Worm (Caenorhabditis elegans): ENCODE results near the gene C48B4.9.

Gene C48B4.9

DNA sequence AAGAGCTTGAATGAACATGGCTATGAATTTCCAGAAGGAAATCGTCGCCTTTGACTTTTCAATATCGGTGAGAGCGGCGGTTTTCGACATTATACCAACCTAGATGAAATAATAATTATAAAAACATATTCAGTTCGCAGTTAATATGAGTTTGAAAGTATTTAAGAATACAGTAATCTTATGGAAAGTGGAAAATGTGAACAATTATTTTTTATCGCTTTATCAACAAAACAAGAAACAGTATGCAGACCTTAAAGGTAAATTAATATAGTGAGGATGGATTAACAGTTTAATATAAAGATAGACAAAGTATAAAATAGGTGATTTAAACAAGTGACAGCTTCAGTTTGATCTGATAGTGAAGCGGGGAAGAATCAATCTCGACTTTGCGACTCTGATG is 4.7 kb downstream of the C48B4.9 start, which contains the start of gene C48B4.6:
TSS of gene C48B4.6 (minus strand) at position 101 of the 400 bp plus-strand sequence.
- TF ChIP-seq nhr-237 (tag; optimal IDR thresholded peaks at IDR 0.05) = no peak
- no peak for TF ChIP-seq unc-62 (GFP tag; optimal IDR thresholded peaks at IDR 0.05)
- TF ChIP-seq nhr-25 (tag; optimal IDR thresholded peaks at IDR 0.05) = no peak
- TF ChIP-seq ZK546.5 (tag; optimal IDR thresholded peaks at IDR 0.05) = no peak
- TF ChIP-seq ceh-16 (tag; optimal IDR thresholded peaks at IDR 0.05) = no peak
- TF ChIP-seq unc-55 (GFP tag; optimal IDR thresholded peaks at IDR 0.05) = no peak
- TF ChIP-seq peb-1 (tag; optimal IDR thresholded peaks at IDR 0.05) = no peak
- no peak for TF ChIP-seq blmp-1 (tag; optimal IDR thresholded peaks at IDR 0.05; ENCODE audit: insufficient read depth)
- TF ChIP-seq sem-4 (tag; optimal IDR thresholded peaks at IDR 0.05) = no peak

DNA sequence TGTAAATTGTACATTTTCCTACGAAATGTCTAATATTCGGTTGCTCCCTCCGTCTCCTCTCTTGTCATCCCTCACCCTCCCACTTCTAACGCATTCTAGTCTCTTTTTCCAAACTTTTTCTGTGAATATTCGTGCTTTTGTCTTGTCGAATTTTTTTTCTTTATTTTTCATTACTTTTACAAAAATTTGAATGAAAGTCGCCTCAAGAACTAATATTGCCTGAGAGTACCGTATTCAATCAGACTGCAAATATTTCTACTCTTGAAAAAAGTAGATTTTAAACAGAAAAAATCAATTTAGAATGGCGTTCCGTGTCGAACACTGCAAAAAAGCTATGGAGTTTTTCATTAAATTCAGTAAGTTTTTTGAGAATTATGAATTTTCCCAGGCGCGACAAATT is 6.8 kb downstream of the C48B4.9 start, which contains the start of gene ZK1098.11:
TSS of gene ZK1098.11 (plus strand) at position 301 of the 400 bp plus-strand sequence.
- TF ChIP-seq dmd-4 (tag; optimal IDR thresholded peaks at IDR 0.05) (no peak), nhr-129 (tag; optimal IDR thresholded peaks at IDR 0.05) (no peak), nhr-11 (tag; optimal IDR thresholded peaks at IDR 0.05) (no peak), mab-5 (tag; optimal IDR thresholded peaks at IDR 0.05) (no peak), aly-2 (tag; optimal IDR thresholded peaks at IDR 0.05) (no peak), nhr-237 (tag; optimal IDR thresholded peaks at IDR 0.05) (no peak), unc-39 (tag; optimal IDR thresholded peaks at IDR 0.05) (no peak), lin-39 (tag; optimal IDR thresholded peaks at IDR 0.05) (no peak), sma-3 (GFP tag; optimal IDR thresholded peaks at IDR 0.05) (no peak)

DNA sequence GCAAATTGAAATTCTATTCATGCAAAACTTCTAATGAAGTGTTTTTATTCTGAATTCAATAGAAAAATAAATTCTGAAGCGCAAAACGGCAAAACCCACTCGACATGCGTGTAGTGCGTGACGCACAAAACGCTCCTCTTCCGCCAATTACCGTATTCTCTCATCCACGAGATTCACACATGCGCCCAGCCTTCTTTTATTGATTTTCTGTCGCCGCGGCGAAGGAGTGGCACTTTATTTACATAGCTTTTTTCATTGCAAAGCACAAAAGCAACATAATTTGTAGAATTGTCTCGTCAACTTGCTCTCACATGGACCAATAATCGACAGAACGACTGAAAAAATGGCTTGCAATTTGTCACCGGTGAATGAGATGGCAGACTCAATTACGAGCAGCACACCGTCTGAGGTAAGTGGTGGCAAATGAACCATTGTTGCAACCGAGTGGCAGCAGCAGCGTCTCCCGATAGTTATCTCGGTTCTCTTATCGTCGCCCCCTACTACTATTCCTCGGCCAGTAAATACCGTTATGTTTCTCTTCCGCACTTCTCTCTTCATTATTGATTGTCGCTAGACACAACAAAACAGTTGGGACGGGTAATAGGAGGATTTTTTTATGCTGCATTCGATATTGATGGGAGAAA is 17.0 kb downstream of the C48B4.9 start, which contains the start of gene unc-16:
TSS of gene unc-16 (plus strand) at position 243 of the 644 bp plus-strand sequence.
- no peak for TF ChIP-seq nhr-12 (tag; optimal IDR thresholded peaks at IDR 0.05)
- peak; percentile 62 for TF ChIP-seq ztf-4 (tag; optimal IDR thresholded peaks at IDR 0.05)
- no peak for TF ChIP-seq nhr-10 (tag; optimal IDR thresholded peaks at IDR 0.05)
- no peak for TF ChIP-seq skn-1 (tag; optimal IDR thresholded peaks at IDR 0.05)
- no peak for TF ChIP-seq aly-2 (tag; optimal IDR thresholded peaks at IDR 0.05)
- no peak for TF ChIP-seq R02D3.7 (tag; optimal IDR thresholded peaks at IDR 0.05)
- TF ChIP-seq gmeb-1 (tag; optimal IDR thresholded peaks at IDR 0.05) = peak; percentile 75
- peak; percentile 98 for TF ChIP-seq C34F6.9 (tag; optimal IDR thresholded peaks at IDR 0.05)
- TF ChIP-seq sma-3 (GFP tag; optimal IDR thresholded peaks at IDR 0.05) = peak; percentile 80
- TF ChIP-seq egl-27 (tag; optimal IDR thresholded peaks at IDR 0.05) = peak; percentile 73
- no peak for TF ChIP-seq ztf-1 (GFP tag; conservative IDR thresholded peaks at IDR 0.05)
- TF ChIP-seq ceh-16 (tag; optimal IDR thresholded peaks at IDR 0.05) = no peak
- peak; percentile 84 for TF ChIP-seq nhr-25 (tag; optimal IDR thresholded peaks at IDR 0.05)
- TF ChIP-seq lin-39 (tag; optimal IDR thresholded peaks at IDR 0.05) = no peak
- TF ChIP-seq nhr-11 (tag; optimal IDR thresholded peaks at IDR 0.05) = no peak
- no peak for TF ChIP-seq dmd-4 (tag; optimal IDR thresholded peaks at IDR 0.05)
- TF ChIP-seq nhr-129 (tag; optimal IDR thresholded peaks at IDR 0.05) = peak; percentile 85
- TF ChIP-seq lin-13 (GFP tag; optimal IDR thresholded peaks at IDR 0.05) = peak; percentile 69
- no peak for TF ChIP-seq unc-62 (GFP tag; optimal IDR thresholded peaks at IDR 0.05)
- TF ChIP-seq ceh-82 (tag; optimal IDR thresholded peaks at IDR 0.05) = peak; percentile 81
- no peak for TF ChIP-seq mbf-1 (tag; optimal IDR thresholded peaks at IDR 0.05)
- peak; percentile 80 for TF ChIP-seq mab-5 (tag; optimal IDR thresholded peaks at IDR 0.05)
- TF ChIP-seq zag-1 (tag; optimal IDR thresholded peaks at IDR 0.05) = peak; percentile 66
- peak; percentile 21 for TF ChIP-seq fos-1 (tag; optimal IDR thresholded peaks at IDR 0.05)
- TF ChIP-seq snpc-4 (tag; optimal IDR thresholded peaks at IDR 0.05) = peak; percentile 83
- no peak for TF ChIP-seq blmp-1 (tag; optimal IDR thresholded peaks at IDR 0.05; ENCODE audit: insufficient read depth)
- no peak for TF ChIP-seq nhr-23 (tag; optimal IDR thresholded peaks at IDR 0.05)
- TF ChIP-seq lin-11 (tag; optimal IDR thresholded peaks at IDR 0.05) = peak; percentile 90
- TF ChIP-seq Y55F3AM.14 (GFP tag; optimal IDR thresholded peaks at IDR 0.05) = peak; percentile 2
- no peak for TF ChIP-seq ztf-11 (tag; optimal IDR thresholded peaks at IDR 0.05)
- no peak for TF ChIP-seq peb-1 (tag; optimal IDR thresholded peaks at IDR 0.05)
- peak; percentile 9 for TF ChIP-seq ZK546.5 (tag; optimal IDR thresholded peaks at IDR 0.05)
- no peak for TF ChIP-seq nhr-77 (tag; optimal IDR thresholded peaks at IDR 0.05)
- peak; percentile 89 for TF ChIP-seq crh-2 (tag; optimal IDR thresholded peaks at IDR 0.05)
- TF ChIP-seq ama-1 (optimal IDR thresholded peaks at IDR 0.05) = peak; percentile 84
- no peak for TF ChIP-seq nhr-237 (tag; optimal IDR thresholded peaks at IDR 0.05)
- no peak for TF ChIP-seq elt-3 (tag; optimal IDR thresholded peaks at IDR 0.05)
- peak; percentile 54 for TF ChIP-seq nhr-6 (tag; optimal IDR thresholded peaks at IDR 0.05)
- peak; percentile 82 for TF ChIP-seq sem-4 (tag; optimal IDR thresholded peaks at IDR 0.05)
- TF ChIP-seq alr-1 (tag; optimal IDR thresholded peaks at IDR 0.05) = no peak
- peak; percentile 96 for TF ChIP-seq unc-55 (GFP tag; optimal IDR thresholded peaks at IDR 0.05)
- peak; percentile 78 for TF ChIP-seq sma-9 (GFP tag; optimal IDR thresholded peaks at IDR 0.05)
- no peak for TF ChIP-seq sma-9 (tag; optimal IDR thresholded peaks at IDR 0.05)
- peak; percentile 99 to 100 for TF ChIP-seq lsy-2 (tag; optimal IDR thresholded peaks at IDR 0.05)
- peak; percentile 91 for TF ChIP-seq F13H6.1 (tag; optimal IDR thresholded peaks at IDR 0.05)
- TF ChIP-seq elt-1 (tag; optimal IDR thresholded peaks at IDR 0.05) = no peak
- TF ChIP-seq nhr-21 (tag; optimal IDR thresholded peaks at IDR 0.05) = peak; percentile 76
